Worm (Caenorhabditis elegans): Measurements from ENCODE around the gene Y37E11B.1.
A peak's percentile ranks its signal among the peaks of the same experiment; 100 is the strongest.

Y37E11B.1 gene

ce11 chrIV:3626447-3626846, 47.0 kb downstream of the Y37E11B.1 start:
- TF ChIP-seq ceh-91 (GFP tag; IDR thresholded peaks at IDR 0.05) (no peak), gei-17 (GFP tag; optimal IDR thresholded peaks at IDR 0.05) (no peak), nfya-1 (tag; optimal IDR thresholded peaks at IDR 0.05; ENCODE audit: borderline replicate concordance, insufficient read depth) (no peak), bed-2 (GFP tag; IDR thresholded peaks at IDR 0.05) (no peak), lir-1 (GFP tag; conservative IDR thresholded peaks at IDR 0.05) (no peak), hrde-1 (tag; optimal IDR thresholded peaks at IDR 0.05; ENCODE audit: borderline replicate concordance) (no peak), B0336.3 (GFP tag; IDR thresholded peaks at IDR 0.05) (no peak), ceh-79 (tag; optimal IDR thresholded peaks at IDR 0.05) (no peak), nfyb-1 (GFP tag; IDR thresholded peaks at IDR 0.05) (no peak), snpc-1.3 (tag; optimal IDR thresholded peaks at IDR 0.05; ENCODE audit: insufficient read depth) (no peak), chd-7 (tag; optimal IDR thresholded peaks at IDR 0.05) (no peak), atf-7 (tag; optimal IDR thresholded peaks at IDR 0.05) (no peak), madf-6 (GFP tag; IDR thresholded peaks at IDR 0.05) (no peak), egl-44 (GFP tag; IDR thresholded peaks at IDR 0.05) (no peak), unc-130 (GFP tag; optimal IDR thresholded peaks at IDR 0.05) (no peak), F10E7.11 (tag; optimal IDR thresholded peaks at IDR 0.05) (no peak), ztf-26 (tag; optimal IDR thresholded peaks at IDR 0.05) (no peak)

DNA sequence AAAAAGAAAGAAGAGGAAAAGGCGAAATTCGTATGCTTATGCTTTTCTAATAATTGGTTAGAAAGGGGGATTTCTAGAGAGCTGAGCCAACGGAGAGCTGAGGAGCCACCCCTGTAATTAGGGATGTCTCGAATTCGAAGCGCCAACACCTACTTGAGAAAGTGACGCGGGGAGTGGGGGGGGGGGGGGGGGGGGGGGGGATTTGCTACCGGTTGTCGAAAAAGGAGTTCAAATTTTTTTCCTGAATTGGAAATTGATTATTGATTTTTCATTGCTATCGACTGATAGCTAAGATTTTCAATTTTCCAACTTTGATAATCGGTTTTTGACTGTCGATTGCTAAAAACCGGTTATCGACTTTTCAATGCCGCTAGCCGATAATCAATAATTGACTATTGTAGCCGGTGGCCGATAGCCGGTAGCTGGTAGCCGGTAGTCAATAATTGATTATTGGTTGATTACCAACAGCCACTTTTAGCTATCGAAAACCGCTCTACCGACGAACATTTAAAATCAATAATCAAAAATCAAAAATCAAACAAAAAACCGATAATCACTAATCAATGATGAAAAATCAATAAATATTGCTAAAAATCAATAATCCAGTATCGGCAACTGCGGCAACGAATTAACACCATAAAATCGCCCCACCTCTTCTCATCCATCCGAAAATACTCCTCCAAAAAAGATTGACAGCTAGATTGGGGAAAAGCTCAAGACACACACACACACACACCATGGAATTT, 49.6 kb downstream of the Y37E11B.1 start:
- peak; percentile 81; the same call in 1 of the 2 replicates for TF ChIP-seq egrh-3 (GFP tag; IDR thresholded peaks at IDR 0.05)
- TF ChIP-seq attf-5 (GFP tag; optimal IDR thresholded peaks at IDR 0.05) = no peak
- peak; percentile 86 for TF ChIP-seq zfh-2 (GFP tag; conservative IDR thresholded peaks at IDR 0.05)
